Fruit fly (Drosophila melanogaster): Measurements from ENCODE around the gene Loxl1.

dm6 chr3R:31438856-31439255, 20.8 kb downstream of the Loxl1 start:
- TF ChIP-seq ara (GFP tag; IDR thresholded peaks at IDR 0.05) (no peak), Nf-YA (GFP tag; IDR thresholded peaks at IDR 0.05) (no peak), dysf (GFP tag; IDR thresholded peaks at IDR 0.05) (no peak), CG12155 (GFP tag; optimal IDR thresholded peaks at IDR 0.05) (no peak), Asciz (GFP tag; optimal IDR thresholded peaks at IDR 0.05) (no peak), CG6175 (GFP tag; IDR thresholded peaks at IDR 0.05) (no peak), hbn (GFP tag; IDR thresholded peaks at IDR 0.05; ENCODE audit: partially characterized antibody) (no peak), ftz-f1 (GFP tag; optimal IDR thresholded peaks at IDR 0.05) (no peak), psq (GFP tag; optimal IDR thresholded peaks at IDR 0.05) (no peak), CG13775 (GFP tag; optimal IDR thresholded peaks at IDR 0.05) (no peak), B-H2 (GFP tag; optimal IDR thresholded peaks at IDR 0.05) (no peak), az2 (GFP tag; optimal IDR thresholded peaks at IDR 0.05) (no peak)
